Fruit fly (Drosophila melanogaster) whole organism, embryonic: Measurements from ENCODE around the gene drongo.

ENCODE experiments used
- ATbp ChIP-seq: fragments of 200-800 bp; sonication (Bioruptor generic); optimal IDR thresholded peaks from 2 replicates; lab custom pipeline; 2017; ENCODE audit warnings: missing biosample characterization, mild to moderate bottlenecking, missing genetic modification characterization, missing genetic modification reagents
- B-H1 ChIP-seq: fragments of 200-800 bp; sonication (Bioruptor generic); IDR thresholded peaks from 3 replicates; pipeline ENCODE4 v1.3.6; 2022; ENCODE audit warnings: missing biosample characterization, missing genetic modification characterization
- BtbVII ChIP-seq: fragments of 200-800 bp; sonication (Bioruptor generic); optimal IDR thresholded peaks from 3 replicates; lab custom pipeline; 2017; ENCODE audit warnings: missing biosample characterization, mild to moderate bottlenecking, missing genetic modification characterization
- CG10274 ChIP-seq: fragments of 200-800 bp; sonication (Bioruptor generic); optimal IDR thresholded peaks from 3 replicates; lab custom pipeline; 2017; ENCODE audit warnings: missing biosample characterization, mild to moderate bottlenecking, missing genetic modification characterization
- CG10321 ChIP-seq: fragments of 200-800 bp; sonication (Bioruptor generic); IDR thresholded peaks from 2 replicates; pipeline ENCODE4 v1.3.6; 2022; ENCODE audit warnings: missing biosample characterization, missing genetic modification characterization
- CG10462 ChIP-seq: fragments of 200-800 bp; sonication (Bioruptor generic); optimal IDR thresholded peaks from 2 replicates; lab custom pipeline; 2016; ENCODE audit warnings: missing biosample characterization, missing genetic modification characterization
- CG11560 ChIP-seq: fragments of 200-800 bp; sonication (Bioruptor generic); IDR thresholded peaks from 3 replicates; pipeline ENCODE4 v1.3.6; 2022; ENCODE audit warnings: missing biosample characterization, missing genetic modification characterization
- CG11696 ChIP-seq: fragments of 200-800 bp; sonication (Bioruptor generic); IDR thresholded peaks from 2 replicates; pipeline ENCODE4 v1.3.6; 2022; ENCODE audit warnings: missing biosample characterization, missing genetic modification characterization
- CG12104 ChIP-seq: fragments of 200-800 bp; sonication (Bioruptor generic); optimal IDR thresholded peaks from 3 replicates; lab custom pipeline; 2016; ENCODE audit warnings: missing biosample characterization, missing genetic modification characterization
- CG12769 ChIP-seq: fragments of 200-800 bp; sonication (Bioruptor generic); optimal IDR thresholded peaks from 2 replicates; lab custom pipeline; 2019; ENCODE audit warnings: missing biosample characterization, mild to moderate bottlenecking, missing genetic modification characterization, moderate library complexity
- CG14014 ChIP-seq: fragments of 200-800 bp; sonication (Bioruptor generic); IDR thresholded peaks from 2 replicates; pipeline ENCODE4 v1.3.6; 2022; ENCODE audit warnings: missing biosample characterization, missing genetic modification characterization
- CG14710 ChIP-seq: fragments of 200-800 bp; sonication (Bioruptor generic); optimal IDR thresholded peaks from 3 replicates; lab custom pipeline; 2019; ENCODE audit warnings: missing biosample characterization, mild to moderate bottlenecking, missing genetic modification characterization, moderate library complexity
- CG15479 ChIP-seq: fragments of 200-800 bp; sonication (Bioruptor generic); optimal IDR thresholded peaks from 3 replicates; lab custom pipeline; 2019; ENCODE audit warnings: missing biosample characterization, mild to moderate bottlenecking, missing genetic modification characterization, moderate library complexity
- CG2678 ChIP-seq: fragments of 200-800 bp; sonication (Bioruptor generic); optimal IDR thresholded peaks from 3 replicates; lab custom pipeline; 2019; ENCODE audit warnings: missing biosample characterization, mild to moderate bottlenecking, missing genetic modification characterization, moderate library complexity
- CG3281 ChIP-seq: fragments of 200-800 bp; sonication (Bioruptor generic); optimal IDR thresholded peaks from 3 replicates; lab custom pipeline; 2017; ENCODE audit warnings: missing biosample characterization, mild to moderate bottlenecking, missing genetic modification characterization
- CG4404 ChIP-seq: fragments of 200-800 bp; sonication (Bioruptor generic); IDR thresholded peaks from 2 replicates; pipeline ENCODE4 v1.3.6; 2022; ENCODE audit warnings: missing biosample characterization, missing genetic modification characterization
- CG4617 ChIP-seq: fragments of 200-800 bp; sonication (Bioruptor generic); optimal IDR thresholded peaks from 3 replicates; lab custom pipeline; 2016; ENCODE audit warnings: missing biosample characterization, missing genetic modification characterization, borderline replicate concordance
- CG5180 ChIP-seq: fragments of 200-800 bp; sonication (Bioruptor generic); optimal IDR thresholded peaks from 3 replicates; lab custom pipeline; 2017; ENCODE audit warnings: missing biosample characterization, missing genetic modification characterization, mild to moderate bottlenecking, moderate library complexity, missing genetic modification reagents
- CG6254 ChIP-seq: fragments of 200-800 bp; sonication (Bioruptor generic); optimal IDR thresholded peaks from 3 replicates; lab custom pipeline; 2017; ENCODE audit warnings: mild to moderate bottlenecking, missing biosample characterization, missing genetic modification reagents, missing genetic modification characterization
- CG6689 ChIP-seq: fragments of 200-800 bp; sonication (Bioruptor generic); IDR thresholded peaks from 2 replicates; pipeline ENCODE4 v1.3.6; 2022; ENCODE audit warnings: missing biosample characterization, missing genetic modification characterization
- CG6813 ChIP-seq: fragments of 200-800 bp; sonication (Bioruptor generic); optimal IDR thresholded peaks from 2 replicates; lab custom pipeline; 2017; ENCODE audit warnings: missing biosample characterization, missing genetic modification characterization, mild to moderate bottlenecking, moderate library complexity, missing genetic modification reagents
- CG8924 ChIP-seq: fragments of 200-800 bp; optimal IDR thresholded peaks from 3 replicates; lab custom pipeline; 2019; ENCODE audit warnings: missing biosample characterization, mild to moderate bottlenecking, missing genetic modification characterization, moderate library complexity
- Dek ChIP-seq: fragments of 200-800 bp; sonication (Bioruptor generic); optimal IDR thresholded peaks from 3 replicates; lab custom pipeline; 2019; ENCODE audit warnings: missing biosample characterization, mild to moderate bottlenecking, missing genetic modification characterization, moderate library complexity
- Dip2 ChIP-seq: fragments of 200-800 bp; sonication (Bioruptor generic); IDR thresholded peaks from 2 replicates; pipeline ENCODE4 v1.3.6; 2022; ENCODE audit warnings: missing biosample characterization, missing genetic modification characterization
- E2f2 ChIP-seq: fragments of 200-800 bp; sonication (Bioruptor generic); IDR thresholded peaks from 2 replicates; pipeline ENCODE4 v1.3.6; 2022; ENCODE audit warnings: missing biosample characterization, missing genetic modification characterization
- Fer3 ChIP-seq: fragments of 200-800 bp; sonication (Bioruptor generic); optimal IDR thresholded peaks from 2 replicates; lab custom pipeline; 2018; ENCODE audit warnings: missing biosample characterization, mild to moderate bottlenecking, missing genetic modification characterization, moderate library complexity
- Kr ChIP-seq: fragments of 200-800 bp; sonication (Bioruptor generic); optimal IDR thresholded peaks from 2 replicates; lab custom pipeline; 2017; ENCODE audit warnings: missing biosample characterization, mild to moderate bottlenecking, missing genetic modification characterization
- Med ChIP-seq: fragments of 200-800 bp; sonication (Bioruptor generic); peaks from one replicate; lab custom pipeline; 2016; ENCODE audit warnings: missing biosample characterization, missing genetic modification characterization, mild to moderate bottlenecking, inconsistent platforms, moderate library complexity
- Mrtf ChIP-seq: fragments of 200-800 bp; sonication (Bioruptor generic); IDR thresholded peaks from 3 replicates; pipeline ENCODE4 v1.3.6; 2022; ENCODE audit warnings: missing biosample characterization, missing genetic modification characterization
- al ChIP-seq: fragments of 200-800 bp; sonication (Bioruptor generic); IDR thresholded peaks from 2 replicates; pipeline ENCODE4 v1.3.6; 2022; ENCODE audit warnings: missing biosample characterization, missing genetic modification characterization
- caup ChIP-seq: fragments of 200-800 bp; sonication (Bioruptor generic); optimal IDR thresholded peaks from 3 replicates; lab custom pipeline; 2017; ENCODE audit warnings: missing biosample characterization, mild to moderate bottlenecking, missing genetic modification characterization, moderate library complexity; ENCODE audit not compliant: severe bottlenecking
- chif ChIP-seq, 2 experiments: fragments of 200-800 bp; sonication (Bioruptor generic); optimal IDR thresholded peaks; 3 replicates each; lab custom pipeline; 2016; ENCODE audit warnings: missing biosample characterization in 2 of 2, missing genetic modification characterization in 2 of 2
- dm ChIP-seq: fragments of 200-800 bp; sonication (Bioruptor generic); optimal IDR thresholded peaks from 3 replicates; lab custom pipeline; 2016; ENCODE audit warnings: missing biosample characterization, missing genetic modification characterization
- ems ChIP-seq: fragments of 200-800 bp; sonication (Bioruptor generic); optimal IDR thresholded peaks from 3 replicates; lab custom pipeline; 2016; ENCODE audit warnings: missing biosample characterization, missing genetic modification characterization
- ewg ChIP-seq: fragments of 200-800 bp; sonication (Bioruptor generic); optimal IDR thresholded peaks from 3 replicates; lab custom pipeline; 2017; ENCODE audit warnings: mild to moderate bottlenecking, missing biosample characterization, missing genetic modification reagents, missing genetic modification characterization
- hbn ChIP-seq: fragments of 200-800 bp; sonication (Bioruptor generic); IDR thresholded peaks from 2 replicates; pipeline ENCODE4 v1.3.6; 2022; ENCODE audit warnings: missing biosample characterization, missing genetic modification characterization; ENCODE audit not compliant: partially characterized antibody
- her ChIP-seq: fragments of 200-800 bp; sonication (Bioruptor generic); optimal IDR thresholded peaks from 2 replicates; lab custom pipeline; 2016; ENCODE audit warnings: missing biosample characterization, missing genetic modification characterization
- ind ChIP-seq: fragments of 200-800 bp; sonication (Bioruptor generic); optimal IDR thresholded peaks from 3 replicates; lab custom pipeline; 2016; ENCODE audit warnings: missing biosample characterization, missing genetic modification characterization
- klu ChIP-seq: fragments of 200-800 bp; sonication (Bioruptor generic); IDR thresholded peaks from 2 replicates; pipeline ENCODE4 v1.3.6; 2022; ENCODE audit warnings: missing biosample characterization, missing genetic modification characterization
- knrl ChIP-seq: fragments of 200-800 bp; sonication (Bioruptor generic); IDR thresholded peaks from 3 replicates; pipeline ENCODE4 v1.3.6; 2022; ENCODE audit warnings: missing biosample characterization, missing genetic modification characterization; ENCODE audit not compliant: partially characterized antibody
- lab ChIP-seq: fragments of 200-800 bp; sonication (Bioruptor generic); optimal IDR thresholded peaks from 3 replicates; lab custom pipeline; 2017; ENCODE audit warnings: missing biosample characterization, missing genetic modification characterization, mild to moderate bottlenecking, moderate library complexity, missing genetic modification reagents
- lov ChIP-seq, 2 experiments: fragments of 200-800 bp in 1 of 2; fragments of >200 bp in 1 of 2; sonication (Bioruptor generic) in 1 of 2; IDR thresholded peaks in 1 of 2; optimal IDR thresholded peaks in 1 of 2; 2 replicates in 1 of 2; 3 replicates in 1 of 2; pipeline versions ENCODE4 v1.3.6 to Lab custom; 2017 to 2022; ENCODE audit warnings: missing biosample characterization in 1 of 2, missing genetic modification characterization in 1 of 2
- mam ChIP-seq: fragments of 200-800 bp; sonication (Bioruptor generic); optimal IDR thresholded peaks from 3 replicates; lab custom pipeline; 2016; ENCODE audit warnings: missing biosample characterization, missing genetic modification characterization
- mirr ChIP-seq: fragments of 200-800 bp; sonication (Bioruptor generic); optimal IDR thresholded peaks from 3 replicates; lab custom pipeline; 2018; ENCODE audit warnings: missing biosample characterization, mild to moderate bottlenecking, missing genetic modification characterization
- odd ChIP-seq: fragments of 200-800 bp; sonication (Bioruptor generic); optimal IDR thresholded peaks from 2 replicates; lab custom pipeline; 2017; ENCODE audit warnings: missing biosample characterization, mild to moderate bottlenecking, missing genetic modification characterization
- pfk ChIP-seq: fragments of 200-800 bp; sonication (Bioruptor generic); optimal IDR thresholded peaks from 2 replicates; lab custom pipeline; 2018; ENCODE audit warnings: missing biosample characterization, mild to moderate bottlenecking, missing genetic modification characterization, moderate library complexity
- ranshi ChIP-seq: fragments of 200-800 bp; sonication (Bioruptor generic); IDR thresholded peaks from 2 replicates; pipeline ENCODE4 v1.3.6; 2022; ENCODE audit warnings: missing biosample characterization, missing genetic modification characterization
- sens ChIP-seq: fragments of 200-800 bp; sonication (Bioruptor generic); peaks from one replicate; lab custom pipeline; 2016; ENCODE audit warnings: missing biosample characterization, missing genetic modification characterization
- sisA ChIP-seq: fragments of 200-800 bp; sonication (Bioruptor generic); IDR thresholded peaks from 2 replicates; pipeline ENCODE4 v1.3.6; 2022; ENCODE audit warnings: missing biosample characterization, missing genetic modification characterization
- zfh2 ChIP-seq: fragments of 200-800 bp; sonication (Bioruptor generic); optimal IDR thresholded peaks from 2 replicates; lab custom pipeline; 2016; ENCODE audit warnings: missing biosample characterization, missing genetic modification characterization

The drongo gene

DNA sequence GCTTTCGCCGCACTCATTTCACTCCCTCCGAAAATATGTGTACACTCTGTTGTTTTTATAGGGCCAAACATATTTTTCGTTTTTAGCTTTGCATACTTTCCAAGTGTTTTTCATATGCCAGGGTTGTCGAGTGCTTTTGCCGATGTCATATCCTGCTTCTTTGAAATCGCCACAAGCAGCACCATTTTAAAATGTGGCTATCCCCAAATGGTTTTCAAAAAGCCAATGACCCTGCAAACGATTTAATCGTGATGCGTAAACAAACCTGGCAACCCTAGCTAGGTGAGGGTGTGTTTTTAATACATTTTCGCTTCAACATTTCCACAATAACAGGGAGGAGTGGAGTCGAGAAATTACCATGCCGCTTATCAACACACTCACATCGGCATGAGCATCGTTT is 41.6 kb upstream of the drongo start (continued):
- TF ChIP-seq CG4617 (no peak), Fer3 (tag; lab: Kevin White, UChicago) (peak; percentile 47), lov (optimal IDR thresholded peaks at IDR 0.05; lab: Kevin White, UChicago) (no peak), lov (GFP tag; IDR thresholded peaks at IDR 0.05; lab: Robert Waterston, UW) (no peak), ranshi (peak; percentile 33; the same call in 1 of the 2 replicates), Kr (GFP tag; lab: Kevin White, UChicago) (no peak), Dek (peak; percentile 36), CG14710 (tag; lab: Kevin White, UChicago) (peak; percentile 8), CG6813 (GFP tag; lab: Kevin White, UChicago) (peak; percentile 46), CG2678 (peak; percentile 61), pfk (GFP tag; lab: Kevin White, UChicago) (no peak), CG14014 (GFP tag; lab: Robert Waterston, UW) (peak; percentile 36; the same call in 1 of the 2 replicates), CG5180 (no peak), knrl (GFP tag; lab: Robert Waterston, UW) (no peak), CG6254 (GFP tag; lab: Kevin White, UChicago) (no peak), CG10462 (GFP tag; lab: Kevin White, UChicago) (no peak), ewg (GFP tag; lab: Kevin White, UChicago) (no peak), B-H1 (peak; percentile 24; the same call in 1 of the 3 replicates), CG12104 (GFP tag; lab: Kevin White, UChicago) (no peak), CG8924 (tag; lab: Kevin White, UChicago) (no peak), zfh2 (GFP tag; lab: Kevin White, UChicago) (peak; percentile 14), her (GFP tag; lab: Kevin White, UChicago) (peak; percentile 37), lab (GFP tag; lab: Kevin White, UChicago) (peak; percentile 79), CG10321 (GFP tag; lab: Robert Waterston, UW) (no peak), Mrtf (GFP tag; lab: Robert Waterston, UW) (no peak), al (GFP tag; lab: Robert Waterston, UW) (no peak), sens (GFP tag; lab: Kevin White, UChicago) (peak; percentile 72), CG4404 (GFP tag; lab: Robert Waterston, UW) (no peak), odd (GFP tag; lab: Kevin White, UChicago) (no peak), CG11560 (no peak), CG11696 (GFP tag; lab: Robert Waterston, UW) (peak; percentile 34; the same call in 1 of the 2 replicates), Med (GFP tag; lab: Kevin White, UChicago) (peak; percentile 89), chif (GFP tag; optimal IDR thresholded peaks at IDR 0.05; lab: Kevin White, UChicago) (peak in 1 of 2 experiments; percentile 3), dm (GFP tag; lab: Kevin White, UChicago) (no peak), hbn (no peak), mirr (GFP tag; lab: Kevin White, UChicago) (peak; percentile 10), sisA (GFP tag; lab: Robert Waterston, UW) (peak; percentile 39; the same call in 1 of the 2 replicates), BtbVII (GFP tag; lab: Kevin White, UChicago) (peak; percentile 26), E2f2 (GFP tag; lab: Robert Waterston, UW) (0 out of 2 replicates have a peak, but pooled peaks have one; percentile 9), ems (GFP tag; lab: Kevin White, UChicago) (peak; percentile 3), CG3281 (GFP tag; lab: Kevin White, UChicago) (peak; percentile 51), mam (GFP tag; lab: Kevin White, UChicago) (peak; percentile 24), ind (GFP tag; lab: Kevin White, UChicago) (peak; percentile 47), klu (no peak), caup (GFP tag; lab: Kevin White, UChicago) (peak; percentile 50), CG6689 (GFP tag; lab: Robert Waterston, UW) (peak; percentile 41; the same call in 1 of the 2 replicates), Dip2 (GFP tag; lab: Robert Waterston, UW) (no peak), CG10274 (no peak), ATbp (GFP tag; lab: Kevin White, UChicago) (peak; percentile 32), CG12769 (peak; percentile 59), CG15479 (GFP tag; lab: Kevin White, UChicago) (no peak)
